Fruit fly (Drosophila melanogaster) whole organism, pupa: Measurements from ENCODE around the gene dos.

ENCODE experiments used
- CG10348 ChIP-seq: fragments of 200-800 bp; sonication (Bioruptor generic); IDR thresholded peaks from 2 replicates; pipeline ENCODE4 v1.3.6; 2022; ENCODE audit warnings: missing biosample characterization, missing genetic modification characterization
- CG12605 ChIP-seq: fragments of 200-800 bp; sonication (Bioruptor generic); IDR thresholded peaks from 2 replicates; pipeline ENCODE4 v1.3.6; 2022; ENCODE audit warnings: missing biosample characterization, missing genetic modification characterization
- CG17806 ChIP-seq: fragments of 200-800 bp; sonication (Bioruptor generic); optimal IDR thresholded peaks from 2 replicates; lab custom pipeline; 2018; ENCODE audit warnings: missing biosample characterization, mild to moderate bottlenecking, missing genetic modification characterization, moderate library complexity
- Pif1A ChIP-seq: fragments of 200-800 bp; sonication (Bioruptor generic); optimal IDR thresholded peaks from 3 replicates; lab custom pipeline; 2016; ENCODE audit warnings: missing biosample characterization, missing genetic modification characterization
- Snoo ChIP-seq: fragments of 200-800 bp; sonication (Bioruptor generic); optimal IDR thresholded peaks from 3 replicates; lab custom pipeline; 2017; ENCODE audit warnings: missing biosample characterization, mild to moderate bottlenecking, missing genetic modification characterization, inconsistent platforms

dm6 chr3L:2554118-2554814 lies 34.9 kb upstream of the dos start, which contains the start of gene Spn:
- no peak for TF ChIP-seq CG10348 (GFP tag; lab: Robert Waterston, UW)
- no peak for TF ChIP-seq Pif1A (GFP tag; lab: Kevin White, UChicago)
- TF ChIP-seq CG17806 (tag; lab: Kevin White, UChicago) = peak; percentile 16
- peak; percentile 35 for TF ChIP-seq Snoo (tag; lab: Kevin White, UChicago)
- TF ChIP-seq CG12605 (GFP tag; lab: Robert Waterston, UW) = no peak
